Worm (Caenorhabditis elegans) whole organism, L4 larva: ENCODE measurements around the gene F02E11.3.

Source experiments
- ama-1 ChIP-seq: fragments of 150-350 bp; optimal IDR thresholded peaks from 2 replicates; lab custom pipeline; 2014; ENCODE audit warnings: inconsistent platforms, mixed read lengths
- arid-1 ChIP-seq: fragments of 200-800 bp; sonication (Bioruptor generic); conservative IDR thresholded peaks from 2 replicates; pipeline ENCODE4 v1.3.6; 2022; ENCODE audit warnings: missing genetic modification reagents, missing genetic modification characterization, missing compliant biosample characterization
- jun-1 ChIP-seq: fragments of 150-350 bp; optimal IDR thresholded peaks from 2 replicates; lab custom pipeline; 2014; ENCODE audit warnings: missing biosample characterization, missing genetic modification reagents, missing genetic modification characterization
- lin-39 ChIP-seq: fragments of 150-350 bp; optimal IDR thresholded peaks from 2 replicates; lab custom pipeline; 2014; ENCODE audit warnings: missing biosample characterization, missing genetic modification reagents, missing genetic modification characterization
- nhr-11 ChIP-seq: fragments of 150-350 bp; optimal IDR thresholded peaks from 2 replicates; lab custom pipeline; 2014; ENCODE audit warnings: missing biosample characterization, missing genetic modification characterization
- nhr-42 ChIP-seq: fragments of 200-800 bp; sonication (Bioruptor generic); IDR thresholded peaks from 2 replicates; pipeline ENCODE4 v1.3.6; 2022; ENCODE audit warnings: missing genetic modification characterization, missing compliant biosample characterization
- ztf-11 ChIP-seq: fragments of 150-350 bp; optimal IDR thresholded peaks from 2 replicates; lab custom pipeline; 2014; ENCODE audit warnings: missing biosample characterization, missing genetic modification characterization

DNA sequence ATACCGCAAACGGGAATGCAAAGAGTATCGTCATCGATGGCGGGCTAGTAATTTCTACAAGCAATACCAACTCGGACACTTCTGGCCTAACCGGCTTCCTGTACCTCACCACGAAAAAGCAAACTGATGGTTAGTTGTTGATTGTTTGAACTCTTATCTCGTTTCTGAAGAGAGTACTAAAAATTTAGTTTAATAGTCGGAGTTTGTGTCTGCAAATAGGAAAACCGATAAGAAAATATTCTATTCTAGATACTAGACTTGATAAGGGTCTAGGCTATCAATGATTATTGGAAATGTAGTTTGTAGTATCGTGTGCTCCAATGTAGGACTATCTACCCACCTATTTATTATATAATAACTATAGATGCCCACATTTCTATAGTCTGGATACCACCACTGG is 44.0 kb upstream of the F02E11.3 start:
- TF ChIP-seq nhr-11 (tag; lab: Kevin White, UChicago) (no peak), arid-1 (GFP tag; lab: Robert Waterston, UW) (no peak), nhr-42 (GFP tag; lab: Robert Waterston, UW) (no peak), lin-39 (tag; lab: Kevin White, UChicago) (no peak), ztf-11 (tag; lab: Kevin White, UChicago) (no peak), ama-1 (lab: Kevin White, UChicago) (no peak), jun-1 (tag; lab: Kevin White, UChicago) (no peak)
